Worm (Caenorhabditis elegans) whole organism, L4/young adult: ENCODE data around the gene F35E12.2.

ENCODE experiments used
- W03F9.2 ChIP-seq: fragments of 150-350 bp; optimal IDR thresholded peaks from 2 replicates; lab custom pipeline; 2014; ENCODE audit warnings: missing biosample characterization, missing genetic modification characterization
- dao-5 ChIP-seq: sonication (generic microtip); optimal IDR thresholded peaks from 2 replicates; lab custom pipeline; 2016; ENCODE audit warnings: missing genotype, missing genetic modification characterization, moderate library complexity, missing compliant biosample characterization
- him-1 ChIP-seq: sonication (generic microtip); optimal IDR thresholded peaks from 2 replicates; lab custom pipeline; 2016; ENCODE audit warnings: missing genotype, missing genetic modification reagents, missing genetic modification characterization, missing compliant biosample characterization

The F35E12.2 gene

ce11 chrV:13736147-13736546, 11.5 kb upstream of the F35E12.2 start, which contains the start of gene F35E12.6:
TSS of gene F35E12.6 (minus strand) at chrV:13736247.
- TF ChIP-seq him-1 (tag; lab: Kevin White, UChicago) (no peak), dao-5 (tag; lab: Kevin White, UChicago) (no peak), W03F9.2 (no peak)

ce11 chrV:13730762-13731161, 6.1 kb upstream of the F35E12.2 start, which contains the start of gene dct-17:
TSS of gene dct-17 (minus strand) at chrV:13730784.
- TF ChIP-seq W03F9.2 (no peak), him-1 (tag; lab: Kevin White, UChicago) (no peak), dao-5 (tag; lab: Kevin White, UChicago) (no peak)

ce11 chrV:13725574-13725973, 893 bp upstream of the F35E12.2 start, which contains the start of gene fbxa-181:
TSS of gene fbxa-181 (plus strand) at chrV:13725874.
- TF ChIP-seq W03F9.2 (no peak), dao-5 (tag; lab: Kevin White, UChicago) (no peak), him-1 (tag; lab: Kevin White, UChicago) (no peak)

ce11 chrV:13716531-13716930, 8.2 kb downstream of the F35E12.2 start, which contains the start of gene T01D3.6:
TSS of gene T01D3.6 (plus strand) at chrV:13716824.
- no peak for TF ChIP-seq dao-5 (tag; lab: Kevin White, UChicago)
- no peak for TF ChIP-seq W03F9.2
- TF ChIP-seq him-1 (tag; lab: Kevin White, UChicago) = no peak

ce11 chrV:13715223-13715686, 9.4 kb downstream of the F35E12.2 start, which contains the start of gene zipt-9:
TSS of gene zipt-9 (minus strand) at chrV:13715273.
- TF ChIP-seq W03F9.2 = no peak
- TF ChIP-seq him-1 (tag; lab: Kevin White, UChicago) = peak; percentile 30

- TF ChIP-seq dao-5 (tag; lab: Kevin White, UChicago) (no peak), him-1 (tag; lab: Kevin White, UChicago) (no peak), W03F9.2 (no peak)
Observed at ce11 chrV:13711060-13711459, 13.6 kb downstream of the F35E12.2 start, which contains the start of gene srx-96. TSS of gene srx-96 (plus strand) at chrV:13711360.

- no peak for TF ChIP-seq W03F9.2
- no peak for TF ChIP-seq him-1 (tag; lab: Kevin White, UChicago)
- TF ChIP-seq dao-5 (tag; lab: Kevin White, UChicago) = no peak
Observed at ce11 chrV:13707295-13707694, 17.4 kb downstream of the F35E12.2 start, which contains the start of gene hlh-34. TSS of gene hlh-34 (minus strand) at chrV:13707395.

ce11 chrV:13703960-13704359, 20.7 kb downstream of the F35E12.2 start, which contains the start of gene T01D3.3:
TSS of gene T01D3.3 (plus strand) at chrV:13704271.
- TF ChIP-seq W03F9.2 (no peak), him-1 (tag; lab: Kevin White, UChicago) (no peak), dao-5 (tag; lab: Kevin White, UChicago) (no peak)

- no peak for TF ChIP-seq him-1 (tag; lab: Kevin White, UChicago)
- TF ChIP-seq dao-5 (tag; lab: Kevin White, UChicago) = no peak
- no peak for TF ChIP-seq W03F9.2
Observed at ce11 chrV:13694103-13694502, 30.6 kb downstream of the F35E12.2 start.

ce11 chrV:13690276-13690675, 34.4 kb downstream of the F35E12.2 start:
- no peak for TF ChIP-seq dao-5 (tag; lab: Kevin White, UChicago)
- no peak for TF ChIP-seq him-1 (tag; lab: Kevin White, UChicago)
- TF ChIP-seq W03F9.2 = no peak

ce11 chrV:13689592-13689991, 35.1 kb downstream of the F35E12.2 start, which contains the start of gene T01D3.1:
TSS of gene T01D3.1 (plus strand) at chrV:13689892.
- TF ChIP-seq W03F9.2 (no peak), him-1 (tag; lab: Kevin White, UChicago) (no peak), dao-5 (tag; lab: Kevin White, UChicago) (no peak)

- no peak for TF ChIP-seq dao-5 (tag; lab: Kevin White, UChicago)
Observed at ce11 chrV:13687504-13687903, 37.2 kb downstream of the F35E12.2 start.

ce11 chrV:13686513-13686912, 38.2 kb downstream of the F35E12.2 start:
- TF ChIP-seq W03F9.2 = no peak
- no peak for TF ChIP-seq him-1 (tag; lab: Kevin White, UChicago)
- no peak for TF ChIP-seq dao-5 (tag; lab: Kevin White, UChicago)

ce11 chrV:13681445-13681844, 43.2 kb downstream of the F35E12.2 start:
- TF ChIP-seq him-1 (tag; lab: Kevin White, UChicago) = no peak
- TF ChIP-seq W03F9.2 = no peak
- no peak for TF ChIP-seq dao-5 (tag; lab: Kevin White, UChicago)

ce11 chrV:13679859-13680258, 44.8 kb downstream of the F35E12.2 start:
- TF ChIP-seq dao-5 (tag; lab: Kevin White, UChicago) = no peak
- TF ChIP-seq W03F9.2 = no peak
- no peak for TF ChIP-seq him-1 (tag; lab: Kevin White, UChicago)
